Worm (Caenorhabditis elegans): Measurements from ENCODE around the gene atg-16.1.

Gene atg-16.1

DNA sequence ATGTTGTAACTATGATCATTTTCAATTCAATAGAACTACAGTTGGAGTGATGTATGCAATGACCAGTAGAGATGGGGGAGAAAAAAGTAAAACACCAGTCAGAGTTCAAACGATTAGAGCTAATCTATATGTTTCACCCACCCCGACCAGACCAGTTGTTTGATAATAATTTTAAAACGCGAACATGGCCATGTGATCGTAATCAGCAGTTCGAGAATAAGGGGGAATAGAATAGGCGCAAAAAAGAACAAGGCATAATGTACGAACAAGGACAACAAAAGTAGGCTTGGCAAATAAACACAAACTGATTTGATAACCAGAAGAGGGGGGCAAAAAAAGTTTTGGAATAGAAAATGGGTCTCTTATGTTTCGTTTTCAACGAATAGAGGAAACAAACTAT, 35.8 kb upstream of the atg-16.1 start:
- 0 out of 2 replicates have a peak, but pooled peaks have one; percentile 21 for TF ChIP-seq lin-1 (GFP tag; IDR thresholded peaks at IDR 0.05)
- TF ChIP-seq nhr-28 (tag; optimal IDR thresholded peaks at IDR 0.05), result peak; percentile 81
- TF ChIP-seq nhr-77 (tag; optimal IDR thresholded peaks at IDR 0.05), result peak; percentile 70
- TF ChIP-seq pqm-1 (tag; optimal IDR thresholded peaks at IDR 0.05), result peak; percentile 82
- TF ChIP-seq tag-97 (GFP tag; IDR thresholded peaks at IDR 0.05), result no peak
- no peak for TF ChIP-seq zag-1 (tag; optimal IDR thresholded peaks at IDR 0.05)
- peak; percentile 69 for TF ChIP-seq hlh-30 (tag; optimal IDR thresholded peaks at IDR 0.05; ENCODE audit: insufficient read depth)
- TF ChIP-seq tra-1 (GFP tag; IDR thresholded peaks at IDR 0.05), result 0 out of 2 replicates have a peak, but pooled peaks have one; percentile 21
- TF ChIP-seq daf-16 (GFP tag; optimal IDR thresholded peaks at IDR 0.05), result no peak
- peak; percentile 92 for TF ChIP-seq daf-16 (tag; optimal IDR thresholded peaks at IDR 0.05)
- TF ChIP-seq dmd-9 (GFP tag; IDR thresholded peaks at IDR 0.05), result no peak
- peak; percentile 68 for TF ChIP-seq hlh-11 (tag; optimal IDR thresholded peaks at IDR 0.05)
- peak; percentile 45 for TF ChIP-seq mep-1 (tag; optimal IDR thresholded peaks at IDR 0.05)
- peak; percentile 45 for TF ChIP-seq dmd-6 (GFP tag; IDR thresholded peaks at IDR 0.05)
- TF ChIP-seq mdl-1 (tag; optimal IDR thresholded peaks at IDR 0.05), result peak in 1 of 2 experiments; percentile 59
- TF ChIP-seq daf-12 (tag; optimal IDR thresholded peaks at IDR 0.05), result no peak
- TF ChIP-seq dve-1 (tag; optimal IDR thresholded peaks at IDR 0.05; ENCODE audit: insufficient read depth), result peak; percentile 48
- TF ChIP-seq php-3 (GFP tag; IDR thresholded peaks at IDR 0.05), result 0 out of 2 replicates have a peak, but pooled peaks have one; percentile 37
- TF ChIP-seq mes-2 (tag; optimal IDR thresholded peaks at IDR 0.05; ENCODE audit: poor library complexity, severe bottlenecking), result peak; percentile 23

DNA sequence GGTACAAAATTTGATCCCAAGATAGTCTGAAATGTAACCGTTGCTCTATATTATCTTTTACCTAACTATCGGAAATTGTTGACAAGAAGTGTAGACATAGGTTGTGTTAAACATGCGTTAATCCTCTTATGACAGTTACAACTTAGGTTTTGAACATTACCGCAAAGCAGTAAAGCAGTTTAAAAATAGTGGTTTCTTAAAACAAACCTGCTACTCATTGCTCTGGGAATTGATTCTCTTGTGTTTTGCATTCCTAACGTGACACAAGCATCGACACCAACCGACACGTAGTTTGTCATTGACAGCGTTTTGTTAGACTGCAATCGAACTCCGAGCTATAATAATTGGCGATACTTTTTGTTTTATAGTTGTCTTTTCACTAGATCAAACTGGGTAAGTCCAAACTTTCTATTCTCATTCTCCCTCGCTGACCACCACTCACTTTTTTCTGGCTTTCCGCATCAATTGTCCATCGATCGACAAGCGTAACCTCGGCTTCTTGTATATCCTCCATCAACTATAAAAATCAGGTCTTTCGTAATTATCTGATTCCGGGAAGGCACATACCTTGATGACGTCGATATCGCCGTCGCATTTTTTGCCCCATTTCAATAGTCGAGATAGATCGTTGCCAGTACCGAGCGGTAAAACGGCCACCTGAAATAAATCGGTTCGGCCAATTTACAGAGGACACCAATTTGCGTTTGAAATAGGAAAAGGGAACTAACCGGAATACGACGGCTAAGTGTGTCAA, 33.7 kb upstream of the atg-16.1 start:
- TF ChIP-seq skn-1 (tag; optimal IDR thresholded peaks at IDR 0.05), result no peak
- TF ChIP-seq mes-2 (tag; optimal IDR thresholded peaks at IDR 0.05; ENCODE audit: poor library complexity, severe bottlenecking), result no peak
- TF ChIP-seq unc-62 (GFP tag; optimal IDR thresholded peaks at IDR 0.05 in 1 of 2), result peak in 1 of 2 experiments; percentile 87
- TF ChIP-seq unc-62 (tag; optimal IDR thresholded peaks at IDR 0.05), result no peak
- TF ChIP-seq zfp-2 (tag; optimal IDR thresholded peaks at IDR 0.05), result no peak
- peak; percentile 15 for TF ChIP-seq nhr-28 (tag; optimal IDR thresholded peaks at IDR 0.05)

DNA sequence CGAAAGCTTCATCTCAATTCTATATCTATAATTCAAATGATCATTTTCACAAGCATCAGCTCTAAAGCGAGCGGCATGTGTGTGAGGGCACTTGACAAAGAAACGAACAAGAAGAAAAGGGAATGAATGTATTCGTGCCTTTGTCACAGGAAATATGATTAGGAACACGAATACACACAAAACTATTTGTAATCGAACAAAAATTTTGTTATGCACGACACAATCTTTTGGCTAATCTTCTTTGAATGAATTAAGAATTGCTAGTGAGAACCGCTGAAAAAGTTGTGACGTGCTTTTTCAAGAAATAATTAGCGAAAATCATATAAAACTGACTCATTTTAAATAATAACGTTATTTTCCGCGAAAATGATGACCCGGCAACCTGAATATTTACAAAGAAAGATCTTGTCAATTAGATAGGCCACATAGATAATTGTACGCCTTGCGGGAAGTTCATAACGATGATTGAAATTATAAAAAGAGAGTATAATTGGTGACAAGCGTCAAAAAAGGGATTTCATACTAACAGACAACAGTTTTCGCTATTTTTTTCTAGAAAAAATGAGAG, 31.3 kb upstream of the atg-16.1 start:
- TF ChIP-seq aha-1 (tag) (peak; percentile 96), saeg-2 (GFP tag; IDR thresholded peaks at IDR 0.05) (no peak)

DNA sequence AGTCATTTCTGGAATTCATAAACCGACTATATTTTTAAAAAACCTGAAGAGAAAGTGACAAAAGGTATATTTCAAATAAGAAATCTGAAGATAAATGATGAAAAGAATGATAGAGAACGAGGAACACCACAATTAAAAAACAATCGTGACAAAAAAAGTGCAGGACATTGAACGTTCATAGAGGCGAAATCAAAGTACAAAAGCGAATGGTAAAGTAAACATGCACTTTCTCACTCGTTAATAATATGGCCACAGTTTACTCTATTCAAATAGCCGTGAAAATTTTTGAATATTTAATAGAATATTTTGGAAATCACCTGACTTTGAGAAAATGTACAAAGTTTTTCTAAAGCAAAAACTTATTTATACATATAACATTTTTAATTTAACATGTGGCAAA, 29.9 kb upstream of the atg-16.1 start, which contains the start of gene F46H6.5:
Gene F46H6.5 (minus strand): TSS at position 10 of the 400 bp plus-strand sequence.
- TF ChIP-seq snpc-4 (tag; optimal IDR thresholded peaks at IDR 0.05) (no peak), daf-16 (GFP tag; optimal IDR thresholded peaks at IDR 0.05) (no peak), daf-16 (tag; optimal IDR thresholded peaks at IDR 0.05) (peak; percentile 50), dve-1 (tag; optimal IDR thresholded peaks at IDR 0.05; ENCODE audit: insufficient read depth) (peak; percentile 37), snpc-1.2 (GFP tag; IDR thresholded peaks at IDR 0.05) (no peak), nhr-76 (tag; optimal IDR thresholded peaks at IDR 0.05) (no peak), dmd-8 (GFP tag; IDR thresholded peaks at IDR 0.05) (no peak), pha-4 (GFP tag; IDR thresholded peaks at IDR 0.05) (no peak), pha-4 (tag; optimal IDR thresholded peaks at IDR 0.05) (peak; percentile 55)

DNA sequence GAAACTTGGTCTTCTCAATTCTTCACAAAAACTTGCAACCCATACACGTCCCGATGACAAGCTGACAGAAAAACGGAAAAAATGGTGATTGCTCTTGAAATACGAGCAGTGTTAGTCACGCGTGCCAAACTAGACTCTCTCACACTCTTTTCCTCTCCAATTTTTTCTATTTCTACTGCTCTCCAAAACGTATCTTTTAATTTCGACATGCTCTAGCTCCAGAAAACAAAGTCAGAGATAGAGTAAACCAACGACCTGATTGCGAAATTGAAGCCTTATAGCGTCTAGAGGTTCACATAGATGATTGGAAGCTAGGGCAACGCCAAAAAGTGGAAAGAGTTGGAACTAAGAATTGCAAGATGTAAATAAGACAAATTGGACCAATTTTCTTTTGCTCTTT, 28.1 kb upstream of the atg-16.1 start:
- TF ChIP-seq mdl-1 (tag; optimal IDR thresholded peaks at IDR 0.05) (peak in 1 of 2 experiments; percentile 15), dpl-1 (GFP tag; optimal IDR thresholded peaks at IDR 0.05) (no peak), lsy-2 (tag; optimal IDR thresholded peaks at IDR 0.05) (peak in 1 of 2 experiments; percentile 33), jun-1 (tag; optimal IDR thresholded peaks at IDR 0.05) (no peak), nhr-11 (tag; optimal IDR thresholded peaks at IDR 0.05) (peak; percentile 81), Y48G9A.11 (GFP tag; IDR thresholded peaks at IDR 0.05) (no peak), egl-43 (GFP tag; IDR thresholded peaks at IDR 0.05) (no peak), mxl-2 (GFP tag; conservative IDR thresholded peaks at IDR 0.05) (no peak), ZK546.5 (tag; optimal IDR thresholded peaks at IDR 0.05) (no peak), F10B5.3 (tag; optimal IDR thresholded peaks at IDR 0.05) (no peak), hlh-30 (tag; optimal IDR thresholded peaks at IDR 0.05; ENCODE audit: insufficient read depth) (peak; percentile 55), mxl-3 (GFP tag; optimal IDR thresholded peaks at IDR 0.05) (no peak), F26F4.8 (GFP tag; conservative IDR thresholded peaks at IDR 0.05) (no peak), F49E8.2 (tag; optimal IDR thresholded peaks at IDR 0.05; ENCODE audit: borderline replicate concordance) (no peak)
